Worm (Caenorhabditis elegans) whole organism, L1 larva: ENCODE results near the gene K10B4.3.

Source experiments
- C34B4.2 ChIP-seq: sonication (generic microtip); optimal IDR thresholded peaks from 2 replicates; lab custom pipeline; 2017; ENCODE audit warnings: mild to moderate bottlenecking, missing genetic modification characterization, missing compliant biosample characterization
- F16B12.6 ChIP-seq: fragments of 150-350 bp; optimal IDR thresholded peaks from 2 replicates; lab custom pipeline; 2014; ENCODE audit warnings: missing biosample characterization, missing genetic modification characterization
- aha-1 ChIP-seq: fragments of 150-350 bp; optimal IDR thresholded peaks from 2 replicates; lab custom pipeline; 2014; ENCODE audit warnings: missing biosample characterization, missing genetic modification characterization
- aly-2 ChIP-seq: fragments of 150-350 bp; optimal IDR thresholded peaks from 2 replicates; lab custom pipeline; 2014; ENCODE audit warnings: missing biosample characterization, missing genetic modification characterization
- blmp-1 ChIP-seq: fragments of 150-350 bp; optimal IDR thresholded peaks from 2 replicates; lab custom pipeline; 2014; ENCODE audit warnings: missing biosample characterization, missing genetic modification characterization
- ceh-8 ChIP-seq: fragments of 200-800 bp; sonication (Bioruptor generic); optimal IDR thresholded peaks from 2 replicates; lab custom pipeline; 2018; ENCODE audit warnings: mild to moderate bottlenecking, missing genetic modification characterization, moderate library complexity, missing compliant biosample characterization
- ceh-88 ChIP-seq: fragments of 200-800 bp; sonication (Bioruptor generic); IDR thresholded peaks from 2 replicates; pipeline ENCODE4 v1.3.6; 2022; ENCODE audit warnings: missing genetic modification characterization, missing compliant biosample characterization
- ceh-90 ChIP-seq: sonication (generic microtip); optimal IDR thresholded peaks from 2 replicates; lab custom pipeline; 2016; ENCODE audit warnings: missing genetic modification characterization, missing compliant biosample characterization
- ces-1 ChIP-seq: fragments of 150-350 bp; optimal IDR thresholded peaks from 2 replicates; lab custom pipeline; 2014; ENCODE audit warnings: missing biosample characterization, missing genetic modification reagents, missing genetic modification characterization
- dpl-1 ChIP-seq, 3 experiments: fragments of 150-350 bp in 2 of 3; sonication (generic microtip) in 1 of 3; optimal IDR thresholded peaks; 2 replicates each; lab custom pipeline; 2014 to 2017; ENCODE audit warnings: missing biosample characterization in 3 of 3, missing genetic modification characterization in 3 of 3, missing genetic modification reagents in 3 of 3
- dsc-1 ChIP-seq: sonication (generic microtip); optimal IDR thresholded peaks from 2 replicates; lab custom pipeline; 2016; ENCODE audit warnings: mild to moderate bottlenecking, missing genetic modification characterization, missing compliant biosample characterization
- efl-1 ChIP-seq, 4 experiments: fragments of 150-350 bp; optimal IDR thresholded peaks in 3 of 4; peaks in 1 of 4; 1 replicate in 1 of 4; 2 replicates in 3 of 4; lab custom pipeline; 2014; ENCODE audit warnings: missing biosample characterization in 2 of 4, missing genetic modification characterization in 2 of 4, missing genetic modification reagents in 2 of 4
- egl-13 ChIP-seq: sonication (generic microtip); optimal IDR thresholded peaks from 2 replicates; lab custom pipeline; 2016; ENCODE audit warnings: missing genotype, missing genetic modification reagents, missing genetic modification characterization, missing compliant biosample characterization
- elt-3 ChIP-seq, 6 experiments: fragments of 150-350 bp in 1 of 6; sonication (generic microtip); optimal IDR thresholded peaks; 2 replicates each; lab custom pipeline; 2017 to 2018; ENCODE audit warnings: missing biosample characterization in 6 of 6, missing genetic modification characterization in 6 of 6, inconsistent platforms in 1 of 6
- fkh-10 ChIP-seq: sonication (generic microtip); optimal IDR thresholded peaks from 2 replicates; lab custom pipeline; 2017; ENCODE audit warnings: missing biosample characterization, missing genetic modification reagents, missing genetic modification characterization
- hlh-17 ChIP-seq: fragments of 200-800 bp; sonication (Bioruptor generic); optimal IDR thresholded peaks from 2 replicates; lab custom pipeline; 2018; ENCODE audit warnings: missing genetic modification characterization, mild to moderate bottlenecking, missing compliant biosample characterization, moderate library complexity, borderline replicate concordance
- hpl-2 ChIP-seq: fragments of 150-350 bp; optimal IDR thresholded peaks from 2 replicates; lab custom pipeline; 2014; ENCODE audit warnings: missing biosample characterization, missing genetic modification reagents, missing genetic modification characterization
- irx-1 ChIP-seq: sonication (generic microtip); optimal IDR thresholded peaks from 2 replicates; lab custom pipeline; 2016; ENCODE audit warnings: missing genetic modification characterization, missing compliant biosample characterization
- lin-14 ChIP-seq: fragments of 200-800 bp; sonication (Bioruptor generic); optimal IDR thresholded peaks from 2 replicates; lab custom pipeline; 2018; ENCODE audit warnings: mild to moderate bottlenecking, missing genetic modification characterization, moderate library complexity, missing compliant biosample characterization
- lir-3 ChIP-seq: sonication (generic microtip); optimal IDR thresholded peaks from 2 replicates; lab custom pipeline; 2016; ENCODE audit warnings: mild to moderate bottlenecking, missing genetic modification characterization, moderate library complexity, missing compliant biosample characterization; ENCODE audit not compliant: poor library complexity
- mef-2 ChIP-seq: fragments of 150-350 bp; optimal IDR thresholded peaks from 2 replicates; lab custom pipeline; 2014; ENCODE audit warnings: missing biosample characterization, missing genetic modification characterization
- nhr-11 ChIP-seq: fragments of 150-350 bp; optimal IDR thresholded peaks from 2 replicates; lab custom pipeline; 2014; ENCODE audit warnings: missing biosample characterization, missing genetic modification characterization
- nhr-12 ChIP-seq: sonication (generic microtip); optimal IDR thresholded peaks from 2 replicates; lab custom pipeline; 2017; ENCODE audit warnings: missing biosample characterization, missing genetic modification characterization
- nhr-19 ChIP-seq: fragments of 200-800 bp; sonication (Bioruptor generic); conservative IDR thresholded peaks from 2 replicates; pipeline ENCODE4 v1.3.6; 2022; ENCODE audit warnings: missing genetic modification characterization, missing compliant biosample characterization
- nhr-28 ChIP-seq: fragments of 150-350 bp; optimal IDR thresholded peaks from 2 replicates; lab custom pipeline; 2014; ENCODE audit warnings: missing biosample characterization, missing genetic modification characterization
- nhr-47 ChIP-seq: sonication (generic microtip); optimal IDR thresholded peaks from 2 replicates; lab custom pipeline; 2016; ENCODE audit warnings: mild to moderate bottlenecking, missing genetic modification characterization, moderate library complexity, missing compliant biosample characterization
- nhr-71 ChIP-seq: sonication (generic microtip); optimal IDR thresholded peaks from 2 replicates; lab custom pipeline; 2016; ENCODE audit warnings: mild to moderate bottlenecking, missing genetic modification characterization, moderate library complexity, missing compliant biosample characterization
- nhr-84 ChIP-seq: sonication (generic microtip); optimal IDR thresholded peaks from 2 replicates; lab custom pipeline; 2017; ENCODE audit warnings: missing biosample characterization, missing genetic modification characterization
- nhr-85 ChIP-seq: sonication (generic microtip); peaks from one replicate; lab custom pipeline; 2016; ENCODE audit warnings: missing genetic modification characterization, inconsistent platforms, missing compliant biosample characterization
- pag-3 ChIP-seq: sonication (generic microtip); optimal IDR thresholded peaks from 2 replicates; lab custom pipeline; 2017; ENCODE audit warnings: missing genetic modification characterization, mild to moderate bottlenecking, missing compliant biosample characterization, antibody characterized with exemption, borderline replicate concordance; ENCODE audit not compliant: insufficient read depth
- snpc-4 ChIP-seq: fragments of 150-350 bp; optimal IDR thresholded peaks from 2 replicates; lab custom pipeline; 2014; ENCODE audit warnings: missing biosample characterization, missing genetic modification characterization
- sox-4 ChIP-seq: sonication (generic microtip); optimal IDR thresholded peaks from 2 replicates; lab custom pipeline; 2016; ENCODE audit warnings: missing genetic modification characterization, missing compliant biosample characterization
- tbx-2 ChIP-seq: sonication (generic microtip); optimal IDR thresholded peaks from 2 replicates; lab custom pipeline; 2016; ENCODE audit warnings: missing genetic modification characterization, missing compliant biosample characterization
- tlp-1 ChIP-seq: fragments of 150-350 bp; optimal IDR thresholded peaks from 2 replicates; lab custom pipeline; 2014; ENCODE audit warnings: missing biosample characterization, missing genetic modification characterization
- unc-30 ChIP-seq: sonication (generic microtip); optimal IDR thresholded peaks from 2 replicates; lab custom pipeline; 2017; ENCODE audit warnings: missing biosample characterization, missing genetic modification characterization
- unc-98 ChIP-seq: fragments of 200-800 bp; sonication (Bioruptor generic); IDR thresholded peaks from 2 replicates; pipeline ENCODE4 v1.3.6; 2022; ENCODE audit warnings: missing genetic modification characterization, missing compliant biosample characterization
- vab-15 ChIP-seq: sonication (generic microtip); optimal IDR thresholded peaks from 2 replicates; lab custom pipeline; 2017; ENCODE audit warnings: missing genotype, mild to moderate bottlenecking, missing genetic modification characterization, missing compliant biosample characterization
- ztf-11 ChIP-seq, 2 experiments: sonication (generic microtip); optimal IDR thresholded peaks; 2 replicates each; lab custom pipeline; 2016 to 2017; ENCODE audit warnings: missing genetic modification characterization in 2 of 2, missing biosample characterization in 1 of 2, missing compliant biosample characterization in 1 of 2

The K10B4.3 gene

ce11 chrII:91419-91818 is 29.6 kb downstream of the K10B4.3 start, which contains the start of gene mcat-1:
mcat-1 (minus strand) TSS chrII:91519.
- TF ChIP-seq aly-2 (tag; lab: Kevin White, UChicago), result no peak
- no peak for TF ChIP-seq unc-98 (GFP tag; lab: Robert Waterston, UW)
- TF ChIP-seq nhr-12 (tag; lab: Kevin White, UChicago), result no peak
- no peak for TF ChIP-seq nhr-28
- TF ChIP-seq nhr-11, result no peak
- no peak for TF ChIP-seq vab-15 (tag; lab: Kevin White, UChicago)
- no peak for TF ChIP-seq elt-3 (tag; optimal IDR thresholded peaks at IDR 0.05; lab: Kevin White, UChicago)
- no peak for TF ChIP-seq snpc-4 (tag; lab: Kevin White, UChicago)
- TF ChIP-seq nhr-47, result no peak
- TF ChIP-seq unc-30 (tag; lab: Kevin White, UChicago), result no peak
- TF ChIP-seq tbx-2 (tag; lab: Kevin White, UChicago), result no peak

- no peak for TF ChIP-seq ceh-90
- no peak for TF ChIP-seq lir-3
- no peak for TF ChIP-seq nhr-85 (tag; lab: Kevin White, UChicago)
- no peak for TF ChIP-seq sox-4
- no peak for TF ChIP-seq nhr-84 (tag; lab: Kevin White, UChicago)
- TF ChIP-seq ceh-8 (GFP tag; lab: Kevin White, UChicago), result no peak
- no peak for TF ChIP-seq nhr-19 (GFP tag; lab: Robert Waterston, UW)
- TF ChIP-seq F16B12.6 (tag; lab: Kevin White, UChicago), result no peak
- TF ChIP-seq aha-1 (tag; lab: Kevin White, UChicago), result no peak
- TF ChIP-seq irx-1, result no peak
Measured at ce11 chrII:87937-88336, 33.1 kb downstream of the K10B4.3 start.

ce11 chrII:86794-87193 is 34.2 kb downstream of the K10B4.3 start:
- TF ChIP-seq irx-1, result no peak
- TF ChIP-seq efl-1 (optimal IDR thresholded peaks at IDR 0.05; lab: Kevin White, UChicago), result no peak
- peak in 1 of 2 experiments; percentile 59 for TF ChIP-seq efl-1 (GFP tag; optimal IDR thresholded peaks at IDR 0.05 in 1 of 2; lab: Kevin White, UChicago)

- no peak for TF ChIP-seq blmp-1 (tag; lab: Kevin White, UChicago)
- TF ChIP-seq nhr-11, result no peak
- no peak for TF ChIP-seq dpl-1 (GFP tag; optimal IDR thresholded peaks at IDR 0.05; lab: Kevin White, UChicago)
- TF ChIP-seq ceh-90, result no peak
- no peak for TF ChIP-seq tlp-1 (tag; lab: Kevin White, UChicago)
- no peak for TF ChIP-seq ceh-8 (GFP tag; lab: Kevin White, UChicago)
- TF ChIP-seq pag-3 (tag; lab: Kevin White, UChicago), result no peak
- TF ChIP-seq snpc-4 (tag; lab: Kevin White, UChicago), result no peak
- no peak for TF ChIP-seq nhr-47
- TF ChIP-seq nhr-19 (GFP tag; lab: Robert Waterston, UW), result no peak
- no peak for TF ChIP-seq ztf-11 (tag; optimal IDR thresholded peaks at IDR 0.05; lab: Kevin White, UChicago)
- TF ChIP-seq aha-1 (tag; lab: Kevin White, UChicago), result no peak
- no peak for TF ChIP-seq ces-1 (GFP tag; lab: Kevin White, UChicago)
- TF ChIP-seq ceh-88 (GFP tag; lab: Robert Waterston, UW), result no peak
- no peak for TF ChIP-seq nhr-71 (tag; lab: Kevin White, UChicago)
- no peak for TF ChIP-seq C34B4.2 (tag; lab: Kevin White, UChicago)
- no peak for TF ChIP-seq dsc-1
- TF ChIP-seq egl-13, result no peak
- TF ChIP-seq lin-14 (GFP tag; lab: Kevin White, UChicago), result no peak
- no peak for TF ChIP-seq nhr-12 (tag; lab: Kevin White, UChicago)
- TF ChIP-seq, all 84 proteins: peak for 0
Measured at ce11 chrII:84134-84533, 36.9 kb downstream of the K10B4.3 start, which contains the start of gene C50D2.6. C50D2.6 (plus strand) TSS chrII:84434.

- TF ChIP-seq mef-2 (tag; lab: Kevin White, UChicago), result no peak
- TF ChIP-seq fkh-10 (GFP tag; lab: Kevin White, UChicago), result no peak
- TF ChIP-seq hpl-2 (GFP tag; lab: Kevin White, UChicago), result no peak
- no peak for TF ChIP-seq vab-15 (tag; lab: Kevin White, UChicago)
- no peak for TF ChIP-seq nhr-11
- no peak for TF ChIP-seq hlh-17 (GFP tag; lab: Kevin White, UChicago)
- TF ChIP-seq C34B4.2 (tag; lab: Kevin White, UChicago), result no peak
- TF ChIP-seq irx-1, result no peak
- TF ChIP-seq egl-13, result no peak
- no peak for TF ChIP-seq ceh-90
Measured at ce11 chrII:79166-79565, 41.9 kb downstream of the K10B4.3 start, which contains the start of gene C23H3.9. C23H3.9 (minus strand) TSS chrII:79266.
